Worm (Caenorhabditis elegans) whole organism, L4 larva: ENCODE data around the gene far-4.
A peak's percentile ranks its signal among the peaks of the same experiment; 100 is the strongest.

Experiments
- D1046.2 ChIP-seq: fragments of 200-800 bp; sonication (Bioruptor generic); IDR thresholded peaks from 2 replicates; pipeline ENCODE4 v1.3.6; 2022; ENCODE audit warnings: missing genetic modification characterization, missing compliant biosample characterization
- F26F4.8 ChIP-seq: fragments of 200-800 bp; sonication (Bioruptor generic); conservative IDR thresholded peaks from 2 replicates; pipeline ENCODE4 v1.3.6; 2022; ENCODE audit warnings: missing genetic modification characterization, missing compliant biosample characterization
- F44E2.7 ChIP-seq: fragments of 200-800 bp; sonication (Bioruptor generic); IDR thresholded peaks from 2 replicates; pipeline ENCODE4 v2.1.2; 2022; ENCODE audit warnings: missing genetic modification characterization, missing compliant biosample characterization
- R02D3.7 ChIP-seq: fragments of 150-350 bp; sonication (generic microtip); optimal IDR thresholded peaks from 3 replicates; lab custom pipeline; 2014; ENCODE audit warnings: missing biosample characterization, missing genetic modification characterization
- T20F7.1 ChIP-seq: fragments of 200-800 bp; sonication (Bioruptor generic); optimal IDR thresholded peaks from 2 replicates; lab custom pipeline; 2018; ENCODE audit warnings: mild to moderate bottlenecking, missing genetic modification characterization, missing compliant biosample characterization
- ZK337.2 ChIP-seq: fragments of 200-800 bp; sonication (Bioruptor generic); IDR thresholded peaks from 2 replicates; pipeline ENCODE4 v1.3.6; 2022; ENCODE audit warnings: missing genetic modification reagents, missing genetic modification characterization, missing compliant biosample characterization
- aha-1 ChIP-seq: fragments of 150-350 bp; peaks from one replicate; lab custom pipeline; 2014; ENCODE audit warnings: missing biosample characterization, missing genetic modification characterization
- ama-1 ChIP-seq: fragments of 150-350 bp; optimal IDR thresholded peaks from 2 replicates; lab custom pipeline; 2014; ENCODE audit warnings: inconsistent platforms, mixed read lengths
- arid-1 ChIP-seq: fragments of 200-800 bp; sonication (Bioruptor generic); conservative IDR thresholded peaks from 2 replicates; pipeline ENCODE4 v1.3.6; 2022; ENCODE audit warnings: missing genetic modification reagents, missing genetic modification characterization, missing compliant biosample characterization
- ceh-28 ChIP-seq: fragments of 150-350 bp; optimal IDR thresholded peaks from 2 replicates; lab custom pipeline; 2014; ENCODE audit warnings: missing biosample characterization, missing genetic modification reagents, missing genetic modification characterization
- ceh-82 ChIP-seq: sonication (generic microtip); optimal IDR thresholded peaks from 2 replicates; lab custom pipeline; 2017; ENCODE audit warnings: missing biosample characterization, missing genetic modification characterization
- ctbp-1 ChIP-seq: fragments of 200-800 bp; sonication (Bioruptor generic); IDR thresholded peaks from 2 replicates; pipeline ENCODE4 v1.3.6; 2022; ENCODE audit warnings: missing genetic modification reagents, missing genetic modification characterization, missing compliant biosample characterization
- daf-16 ChIP-seq, 3 experiments: sonication (generic microtip); optimal IDR thresholded peaks; 2 replicates each; lab custom pipeline; 2016 to 2017; ENCODE audit warnings: missing genetic modification characterization in 3 of 3, missing genetic modification reagents in 3 of 3, mild to moderate bottlenecking in 2 of 3, missing compliant biosample characterization in 2 of 3, missing biosample characterization in 1 of 3, moderate library complexity in 1 of 3
- dmd-6 ChIP-seq: fragments of 200-800 bp; sonication (Bioruptor generic); IDR thresholded peaks from 2 replicates; pipeline ENCODE4 v1.3.6; 2022; ENCODE audit warnings: missing genetic modification reagents, missing genetic modification characterization, missing compliant biosample characterization
- dmd-8 ChIP-seq: fragments of 200-800 bp; sonication (Bioruptor generic); IDR thresholded peaks from 2 replicates; pipeline ENCODE4 v1.3.6; 2022; ENCODE audit warnings: missing genetic modification characterization, missing compliant biosample characterization
- dmd-9 ChIP-seq: fragments of 200-800 bp; sonication (Bioruptor generic); IDR thresholded peaks from 2 replicates; pipeline ENCODE4 v1.3.6; 2022; ENCODE audit warnings: missing genetic modification reagents, missing genetic modification characterization, missing compliant biosample characterization
- dve-1 ChIP-seq: sonication (generic microtip); optimal IDR thresholded peaks from 2 replicates; lab custom pipeline; 2017; ENCODE audit warnings: antibody characterized with exemption, mild to moderate bottlenecking, missing genetic modification characterization, missing compliant biosample characterization; ENCODE audit not compliant: insufficient read depth
- egl-43 ChIP-seq: fragments of 200-800 bp; sonication (Bioruptor generic); IDR thresholded peaks from 2 replicates; pipeline ENCODE4 v1.3.6; 2022; ENCODE audit warnings: missing genetic modification reagents, missing genetic modification characterization, missing compliant biosample characterization
- fkh-10 ChIP-seq: fragments of 150-350 bp; optimal IDR thresholded peaks from 2 replicates; lab custom pipeline; 2014; ENCODE audit warnings: missing biosample characterization, missing genetic modification reagents, missing genetic modification characterization
- lin-13 ChIP-seq: fragments of 150-350 bp; optimal IDR thresholded peaks from 2 replicates; lab custom pipeline; 2014; ENCODE audit warnings: missing biosample characterization, missing genetic modification reagents, missing genetic modification characterization
- lin-15B ChIP-seq: fragments of 150-350 bp; sonication (generic microtip); optimal IDR thresholded peaks from 3 replicates; lab custom pipeline; 2014; ENCODE audit warnings: missing biosample characterization, missing genetic modification characterization
- lin-38 ChIP-seq: fragments of 200-800 bp; sonication (Bioruptor generic); IDR thresholded peaks from 2 replicates; pipeline ENCODE4 v1.3.6; 2022; ENCODE audit warnings: missing genetic modification reagents, missing genetic modification characterization, missing compliant biosample characterization
- lin-39 ChIP-seq: fragments of 150-350 bp; optimal IDR thresholded peaks from 2 replicates; lab custom pipeline; 2014; ENCODE audit warnings: missing biosample characterization, missing genetic modification reagents, missing genetic modification characterization
- lsy-2 ChIP-seq, 2 experiments: fragments of 150-350 bp in 1 of 2; sonication (generic microtip) in 1 of 2; optimal IDR thresholded peaks; 2 replicates each; lab custom pipeline; 2014 to 2017; ENCODE audit warnings: missing biosample characterization in 2 of 2, missing genetic modification characterization in 2 of 2
- mdt-29 ChIP-seq: fragments of 200-800 bp; sonication (Bioruptor generic); IDR thresholded peaks from 2 replicates; pipeline ENCODE4 v1.3.6; 2022; ENCODE audit warnings: missing genetic modification reagents, missing genetic modification characterization, missing compliant biosample characterization
- mes-2 ChIP-seq: sonication (generic microtip); optimal IDR thresholded peaks from 2 replicates; lab custom pipeline; 2016; ENCODE audit warnings: missing genotype, mild to moderate bottlenecking, missing genetic modification characterization, missing compliant biosample characterization; ENCODE audit not compliant: poor library complexity, severe bottlenecking
- nhr-10 ChIP-seq: fragments of 150-350 bp; optimal IDR thresholded peaks from 2 replicates; lab custom pipeline; 2014; ENCODE audit warnings: missing biosample characterization, missing genetic modification characterization
- nhr-102 ChIP-seq: sonication (generic microtip); optimal IDR thresholded peaks from 2 replicates; lab custom pipeline; 2016; ENCODE audit warnings: mild to moderate bottlenecking, missing genetic modification characterization, moderate library complexity, missing compliant biosample characterization
- nhr-237 ChIP-seq: sonication (generic microtip); optimal IDR thresholded peaks from 2 replicates; lab custom pipeline; 2017; ENCODE audit warnings: missing biosample characterization, missing genetic modification characterization
- nhr-25 ChIP-seq: sonication (generic microtip); optimal IDR thresholded peaks from 2 replicates; lab custom pipeline; 2017; ENCODE audit warnings: missing genetic modification characterization, mild to moderate bottlenecking, missing compliant biosample characterization, antibody characterized with exemption, moderate library complexity, borderline replicate concordance; ENCODE audit not compliant: insufficient read depth
- nhr-41 ChIP-seq: fragments of 200-800 bp; sonication (Bioruptor generic); IDR thresholded peaks from 2 replicates; pipeline ENCODE4 v1.3.6; 2022; ENCODE audit warnings: missing genetic modification reagents, missing genetic modification characterization, missing compliant biosample characterization
- nhr-42 ChIP-seq: fragments of 200-800 bp; sonication (Bioruptor generic); IDR thresholded peaks from 2 replicates; pipeline ENCODE4 v1.3.6; 2022; ENCODE audit warnings: missing genetic modification characterization, missing compliant biosample characterization
- nhr-77 ChIP-seq: fragments of 150-350 bp; optimal IDR thresholded peaks from 2 replicates; lab custom pipeline; 2014; ENCODE audit warnings: missing biosample characterization, missing genetic modification characterization
- php-3 ChIP-seq: fragments of 200-800 bp; sonication (Bioruptor generic); IDR thresholded peaks from 2 replicates; pipeline ENCODE4 v1.3.6; 2022; ENCODE audit warnings: missing genetic modification reagents, missing genetic modification characterization, missing compliant biosample characterization
- set-16 ChIP-seq: fragments of 200-800 bp; sonication (Bioruptor generic); IDR thresholded peaks from 2 replicates; pipeline ENCODE4 v1.3.6; 2022; ENCODE audit warnings: missing genetic modification reagents, missing genetic modification characterization, missing compliant biosample characterization
- unc-39 ChIP-seq: sonication (generic microtip); optimal IDR thresholded peaks from 2 replicates; lab custom pipeline; 2017; ENCODE audit warnings: missing biosample characterization, missing genetic modification characterization
- unc-62 ChIP-seq, 3 experiments: fragments of 150-350 bp in 1 of 3; sonication (generic microtip); optimal IDR thresholded peaks in 2 of 3; peaks in 1 of 3; 1 replicate in 1 of 3; 2 replicates in 2 of 3; lab custom pipeline; 2014 to 2017; ENCODE audit warnings: missing biosample characterization in 3 of 3, missing genetic modification characterization in 3 of 3, missing genetic modification reagents in 3 of 3, missing genotype in 1 of 3
- vab-7 ChIP-seq: fragments of 200-800 bp; sonication (Bioruptor generic); IDR thresholded peaks from 2 replicates; pipeline ENCODE4 v1.3.6; 2022; ENCODE audit warnings: missing genetic modification reagents, missing genetic modification characterization, missing compliant biosample characterization
- zfp-2 ChIP-seq: sonication (generic microtip); optimal IDR thresholded peaks from 2 replicates; lab custom pipeline; 2016; ENCODE audit warnings: mild to moderate bottlenecking, missing genetic modification characterization, missing compliant biosample characterization
- zip-2 ChIP-seq: fragments of 150-350 bp; optimal IDR thresholded peaks from 2 replicates; lab custom pipeline; 2014; ENCODE audit warnings: missing biosample characterization, missing genetic modification characterization
- ztf-11 ChIP-seq: fragments of 150-350 bp; optimal IDR thresholded peaks from 2 replicates; lab custom pipeline; 2014; ENCODE audit warnings: missing biosample characterization, missing genetic modification characterization
- ztf-7 ChIP-seq: fragments of 150-350 bp; optimal IDR thresholded peaks from 2 replicates; lab custom pipeline; 2014; ENCODE audit warnings: missing biosample characterization, missing genetic modification characterization

Gene far-4

ce11 chrV:13009271-13009670 is 9.8 kb upstream of the far-4 start:
- TF ChIP-seq fkh-10 (GFP tag; lab: Kevin White, UChicago) = no peak
- TF ChIP-seq R02D3.7 = peak; percentile 43
- TF ChIP-seq egl-43 (GFP tag; lab: Robert Waterston, UW) = no peak
- no peak for TF ChIP-seq unc-39 (tag; lab: Kevin White, UChicago)
- TF ChIP-seq, all 104 proteins: peak for 1

DNA sequence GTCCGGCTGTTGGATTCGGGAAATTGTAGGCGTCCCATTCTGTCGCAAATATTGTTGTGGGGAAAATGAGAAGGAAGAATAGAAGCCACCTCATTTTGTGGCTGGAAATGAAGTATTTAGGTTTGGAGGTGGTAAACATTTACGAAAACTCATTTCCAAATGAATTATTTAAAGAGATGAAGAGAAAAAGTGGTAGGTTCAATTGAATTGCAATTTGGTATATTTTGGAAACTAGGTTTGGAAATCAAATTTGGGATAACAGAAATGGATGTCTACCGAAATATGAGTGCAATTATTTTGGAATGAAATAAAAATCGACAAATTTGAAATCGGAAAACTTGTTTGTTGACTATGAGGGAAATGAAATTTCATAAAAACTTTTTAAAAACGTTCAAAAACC is 9.4 kb upstream of the far-4 start, which contains the start of gene F15B9.10:
Gene F15B9.10 (minus strand): TSS at position 101 of the 400 bp plus-strand sequence.
- TF ChIP-seq unc-62 (GFP tag; optimal IDR thresholded peaks at IDR 0.05 in 1 of 2; lab: Kevin White, UChicago) (peak in 1 of 2 experiments; percentile 3), unc-62 (tag; optimal IDR thresholded peaks at IDR 0.05; lab: Kevin White, UChicago) (no peak), nhr-10 (tag; lab: Kevin White, UChicago) (no peak), ztf-7 (no peak), lin-13 (no peak), ZK337.2 (GFP tag; lab: Robert Waterston, UW) (no peak), zfp-2 (tag; lab: Kevin White, UChicago) (no peak), zip-2 (no peak)

DNA sequence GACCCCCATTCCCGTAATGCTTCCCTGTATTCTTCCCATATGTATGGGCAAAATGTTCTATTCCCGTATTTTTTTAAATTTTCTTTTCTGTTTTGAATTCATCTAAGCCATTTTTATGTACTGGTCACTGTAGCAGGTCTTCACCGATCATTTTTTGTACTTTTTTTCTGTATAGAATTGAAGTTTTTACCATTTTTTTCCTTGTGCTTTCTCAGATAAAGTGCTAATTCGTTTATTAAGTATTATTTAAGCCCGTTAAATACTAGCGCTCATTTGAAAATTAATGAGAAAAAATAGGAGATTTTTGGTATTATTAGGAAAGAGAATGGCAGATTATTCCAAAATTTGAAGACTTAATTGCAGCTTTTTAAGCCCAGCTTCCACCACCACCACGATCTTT is 7.3 kb upstream of the far-4 start:
- no peak for TF ChIP-seq dve-1 (tag; lab: Kevin White, UChicago)
- TF ChIP-seq nhr-42 (GFP tag; lab: Robert Waterston, UW) = no peak
- no peak for TF ChIP-seq dmd-8 (GFP tag; lab: Robert Waterston, UW)
- TF ChIP-seq nhr-77 = no peak
- no peak for TF ChIP-seq F26F4.8
- no peak for TF ChIP-seq ceh-82 (tag; lab: Kevin White, UChicago)
- TF ChIP-seq nhr-41 (GFP tag; lab: Robert Waterston, UW) = no peak
- TF ChIP-seq daf-16 (GFP tag; optimal IDR thresholded peaks at IDR 0.05; lab: Kevin White, UChicago) = no peak
- TF ChIP-seq daf-16 (tag; optimal IDR thresholded peaks at IDR 0.05; lab: Kevin White, UChicago) = no peak
- TF ChIP-seq php-3 (GFP tag; lab: Robert Waterston, UW) = no peak
- 0 out of 2 replicates have a peak, but pooled peaks have one; percentile 28 for TF ChIP-seq arid-1 (GFP tag; lab: Robert Waterston, UW)
- TF ChIP-seq ztf-7 = no peak
- no peak for TF ChIP-seq F44E2.7 (GFP tag; lab: Robert Waterston, UW)
- peak; percentile 40 for TF ChIP-seq lin-38 (GFP tag; lab: Robert Waterston, UW)
- no peak for TF ChIP-seq zfp-2 (tag; lab: Kevin White, UChicago)
- no peak for TF ChIP-seq R02D3.7
- TF ChIP-seq D1046.2 (GFP tag; lab: Robert Waterston, UW) = no peak
- TF ChIP-seq lsy-2 (tag; optimal IDR thresholded peaks at IDR 0.05; lab: Kevin White, UChicago) = no peak
- TF ChIP-seq, all 104 proteins: peak for 2

- peak; percentile 90 for TF ChIP-seq set-16 (GFP tag; lab: Robert Waterston, UW)
- peak; percentile 71; the same call in 1 of the 2 replicates for TF ChIP-seq D1046.2 (GFP tag; lab: Robert Waterston, UW)
- no peak for TF ChIP-seq nhr-237 (tag; lab: Kevin White, UChicago)
- TF ChIP-seq aha-1 (tag; lab: Kevin White, UChicago) = peak; percentile 69
Measured at ce11 chrV:13004374-13004773, 4.9 kb upstream of the far-4 start.

DNA sequence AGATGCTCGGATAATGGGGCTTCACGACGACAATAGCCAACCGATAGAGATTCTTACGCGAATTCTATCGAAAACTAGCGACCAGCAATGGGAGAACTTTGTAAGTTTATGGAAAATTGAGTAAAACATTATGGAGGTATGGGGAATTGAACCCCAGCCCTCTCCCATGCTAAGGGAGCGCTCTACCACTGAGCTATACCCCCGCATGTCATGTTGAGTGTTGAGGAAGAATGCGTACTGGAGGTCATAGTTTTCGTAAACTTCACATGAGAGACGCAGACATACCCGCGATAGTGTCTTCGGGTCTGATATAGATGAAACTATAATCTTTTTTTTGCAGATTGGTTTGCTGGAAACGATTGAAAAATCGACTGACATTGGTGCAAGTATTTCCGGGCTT is 3.9 kb upstream of the far-4 start:
- peak; percentile 69; the same call in 1 of the 2 replicates for TF ChIP-seq D1046.2 (GFP tag; lab: Robert Waterston, UW)
- TF ChIP-seq F44E2.7 (GFP tag; lab: Robert Waterston, UW) = 0 out of 2 replicates have a peak, but pooled peaks have one; percentile 61
- peak; percentile 83 for TF ChIP-seq vab-7
- TF ChIP-seq mes-2 (tag; lab: Kevin White, UChicago) = peak; percentile 76
- TF ChIP-seq unc-39 (tag; lab: Kevin White, UChicago) = no peak
- peak; percentile 85 for TF ChIP-seq ctbp-1 (GFP tag; lab: Robert Waterston, UW)
- no peak for TF ChIP-seq lin-15B (tag; lab: Kevin White, UChicago)
- no peak for TF ChIP-seq nhr-237 (tag; lab: Kevin White, UChicago)
- no peak for TF ChIP-seq T20F7.1 (GFP tag; lab: Kevin White, UChicago)
- TF ChIP-seq lin-39 (tag; lab: Kevin White, UChicago) = no peak
- no peak for TF ChIP-seq R02D3.7
- no peak for TF ChIP-seq ceh-28 (tag; lab: Kevin White, UChicago)
- TF ChIP-seq F26F4.8 = 0 out of 2 replicates have a peak, but pooled peaks have one; percentile 55
- TF ChIP-seq nhr-102 = peak; percentile 71
- no peak for TF ChIP-seq nhr-25 (tag; lab: Kevin White, UChicago)
- 0 out of 2 replicates have a peak, but pooled peaks have one; percentile 17 for TF ChIP-seq mdt-29 (GFP tag; lab: Robert Waterston, UW)
- peak; percentile 81 for TF ChIP-seq arid-1 (GFP tag; lab: Robert Waterston, UW)
- TF ChIP-seq ztf-11 (tag; lab: Kevin White, UChicago) = no peak
- peak; percentile 65 for TF ChIP-seq dmd-6 (GFP tag; lab: Robert Waterston, UW)
- no peak for TF ChIP-seq ama-1 (lab: Kevin White, UChicago)
- 0 out of 2 replicates have a peak, but pooled peaks have one; percentile 41 for TF ChIP-seq dmd-9 (GFP tag; lab: Robert Waterston, UW)
